Fruit fly (Drosophila melanogaster) whole organism, embryonic: ENCODE measurements around the gene CG5080.

Source experiments
- Atf6 ChIP-seq: fragments of 200-800 bp; sonication (Bioruptor generic); IDR thresholded peaks from 2 replicates; pipeline ENCODE4 v1.3.6; 2022; ENCODE audit warnings: missing biosample characterization, missing genetic modification characterization
- Blimp-1 ChIP-seq: fragments of 200-800 bp; sonication (Bioruptor generic); optimal IDR thresholded peaks from 3 replicates; lab custom pipeline; 2018; ENCODE audit warnings: missing biosample characterization, missing genetic modification characterization, mild to moderate bottlenecking, moderate library complexity, missing genetic modification reagents
- BtbVII ChIP-seq: fragments of 200-800 bp; sonication (Bioruptor generic); optimal IDR thresholded peaks from 3 replicates; lab custom pipeline; 2017; ENCODE audit warnings: missing biosample characterization, mild to moderate bottlenecking, missing genetic modification characterization
- C15 ChIP-seq: fragments of 200-800 bp; sonication (Bioruptor generic); IDR thresholded peaks from 3 replicates; pipeline ENCODE4 v1.3.6; 2022; ENCODE audit warnings: missing biosample characterization, missing genetic modification characterization
- CG10209 ChIP-seq: fragments of 200-800 bp; sonication (Bioruptor generic); optimal IDR thresholded peaks from 3 replicates; lab custom pipeline; 2017; ENCODE audit warnings: missing biosample characterization, mild to moderate bottlenecking, missing genetic modification characterization, missing genetic modification reagents
- CG10366 ChIP-seq: fragments of 200-800 bp; sonication (Bioruptor generic); IDR thresholded peaks from 2 replicates; pipeline ENCODE4 v1.3.6; 2022; ENCODE audit warnings: missing biosample characterization, missing genetic modification characterization
- CG10543 ChIP-seq: fragments of 200-800 bp; sonication (Bioruptor generic); optimal IDR thresholded peaks from 3 replicates; lab custom pipeline; 2017; ENCODE audit warnings: missing biosample characterization, mild to moderate bottlenecking, missing genetic modification characterization, moderate library complexity
- CG11504 ChIP-seq: fragments of 200-800 bp; sonication (Bioruptor generic); optimal IDR thresholded peaks from 3 replicates; lab custom pipeline; 2019; ENCODE audit warnings: missing biosample characterization, mild to moderate bottlenecking, missing genetic modification characterization, moderate library complexity
- CG11695 ChIP-seq: fragments of 200-800 bp; sonication (Bioruptor generic); IDR thresholded peaks from 3 replicates; pipeline ENCODE4 v1.3.6; 2022; ENCODE audit warnings: missing biosample characterization, missing genetic modification characterization
- CG12769 ChIP-seq: fragments of 200-800 bp; sonication (Bioruptor generic); optimal IDR thresholded peaks from 2 replicates; lab custom pipeline; 2019; ENCODE audit warnings: missing biosample characterization, mild to moderate bottlenecking, missing genetic modification characterization, moderate library complexity
- CG13775 ChIP-seq: fragments of 200-800 bp; sonication (Bioruptor generic); optimal IDR thresholded peaks from 3 replicates; lab custom pipeline; 2017; ENCODE audit warnings: missing biosample characterization, mild to moderate bottlenecking, missing genetic modification characterization
- CG17359 ChIP-seq: fragments of 200-800 bp; sonication (Bioruptor generic); optimal IDR thresholded peaks from 3 replicates; lab custom pipeline; 2018; ENCODE audit warnings: missing biosample characterization, mild to moderate bottlenecking, missing genetic modification characterization, moderate library complexity
- CG17568 ChIP-seq: fragments of 200-800 bp; sonication (Bioruptor generic); optimal IDR thresholded peaks from 2 replicates; lab custom pipeline; 2018; ENCODE audit warnings: missing biosample characterization, mild to moderate bottlenecking, missing genetic modification characterization, moderate library complexity
- CG18011 ChIP-seq: fragments of 200-800 bp; sonication (Bioruptor generic); optimal IDR thresholded peaks from 2 replicates; lab custom pipeline; 2017; ENCODE audit warnings: missing biosample characterization, missing genetic modification characterization, mild to moderate bottlenecking, moderate library complexity, missing genotype
- CG2129 ChIP-seq: fragments of 200-800 bp; sonication (Bioruptor generic); IDR thresholded peaks from 2 replicates; pipeline ENCODE4 v1.3.6; 2022; ENCODE audit warnings: missing biosample characterization, missing genetic modification characterization; ENCODE audit not compliant: partially characterized antibody
- CG2712 ChIP-seq: fragments of 200-800 bp; optimal IDR thresholded peaks from 3 replicates; lab custom pipeline; 2019; ENCODE audit warnings: missing biosample characterization, mild to moderate bottlenecking, missing genetic modification characterization, moderate library complexity
- CG4820 ChIP-seq: fragments of 200-800 bp; sonication (Bioruptor generic); optimal IDR thresholded peaks from 3 replicates; lab custom pipeline; 2016; ENCODE audit warnings: missing biosample characterization, missing genetic modification characterization
- CG5180 ChIP-seq: fragments of 200-800 bp; sonication (Bioruptor generic); optimal IDR thresholded peaks from 3 replicates; lab custom pipeline; 2017; ENCODE audit warnings: missing biosample characterization, missing genetic modification characterization, mild to moderate bottlenecking, moderate library complexity, missing genetic modification reagents
- CG8359 ChIP-seq: fragments of 200-800 bp; sonication (Bioruptor generic); optimal IDR thresholded peaks from 2 replicates; lab custom pipeline; 2017; ENCODE audit warnings: missing biosample characterization, mild to moderate bottlenecking, missing genetic modification characterization, borderline replicate concordance
- CG9876 ChIP-seq: fragments of 200-800 bp; sonication (Bioruptor generic); optimal IDR thresholded peaks from 2 replicates; lab custom pipeline; 2016; ENCODE audit warnings: missing biosample characterization, missing genetic modification characterization
- Camta ChIP-seq: fragments of 200-800 bp; sonication (Bioruptor generic); optimal IDR thresholded peaks from 2 replicates; lab custom pipeline; 2016; ENCODE audit warnings: missing biosample characterization, missing genetic modification characterization
- D19A ChIP-seq: fragments of 200-800 bp; optimal IDR thresholded peaks from 3 replicates; lab custom pipeline; 2019; ENCODE audit warnings: missing biosample characterization, mild to moderate bottlenecking, missing genetic modification characterization, moderate library complexity
- Dip2 ChIP-seq: fragments of 200-800 bp; sonication (Bioruptor generic); IDR thresholded peaks from 2 replicates; pipeline ENCODE4 v1.3.6; 2022; ENCODE audit warnings: missing biosample characterization, missing genetic modification characterization
- Doc3 ChIP-seq: fragments of 200-800 bp; sonication (Bioruptor generic); IDR thresholded peaks from 3 replicates; pipeline ENCODE4 v1.3.6; 2022; ENCODE audit warnings: missing biosample characterization, missing genetic modification characterization; ENCODE audit not compliant: partially characterized antibody
- Dp ChIP-seq: fragments of 200-800 bp; sonication (Bioruptor generic); optimal IDR thresholded peaks from 2 replicates; lab custom pipeline; 2018; ENCODE audit warnings: missing biosample characterization, mild to moderate bottlenecking, missing genetic modification characterization, moderate library complexity
- Drgx ChIP-seq: fragments of 200-800 bp; sonication (Bioruptor generic); IDR thresholded peaks from 2 replicates; pipeline ENCODE4 v1.3.6; 2022; ENCODE audit warnings: missing biosample characterization, missing genetic modification characterization
- H2.0 ChIP-seq: fragments of 200-800 bp; sonication (Bioruptor generic); IDR thresholded peaks from 2 replicates; pipeline ENCODE4 v1.3.6; 2022; ENCODE audit warnings: missing biosample characterization, missing genetic modification characterization
- Hr3 ChIP-seq: fragments of 200-800 bp; sonication (Bioruptor generic); optimal IDR thresholded peaks from 3 replicates; lab custom pipeline; 2016; ENCODE audit warnings: missing biosample characterization, missing genetic modification characterization
- PHDP ChIP-seq: fragments of 200-800 bp; sonication (Bioruptor generic); optimal IDR thresholded peaks from 3 replicates; lab custom pipeline; 2018; ENCODE audit warnings: missing biosample characterization, mild to moderate bottlenecking, missing genetic modification characterization, moderate library complexity
- Ravus ChIP-seq: fragments of 200-800 bp; sonication (Bioruptor generic); IDR thresholded peaks from 2 replicates; pipeline ENCODE4 v1.3.6; 2022; ENCODE audit warnings: missing biosample characterization, missing genetic modification characterization
- ara ChIP-seq: fragments of 200-800 bp; sonication (Bioruptor generic); IDR thresholded peaks from 2 replicates; pipeline ENCODE4 v1.3.6; 2022; ENCODE audit warnings: missing biosample characterization, missing genetic modification characterization
- bcd ChIP-seq: fragments of 200-800 bp; sonication (Bioruptor generic); optimal IDR thresholded peaks from 2 replicates; lab custom pipeline; 2017; ENCODE audit warnings: missing biosample characterization, mild to moderate bottlenecking, missing genetic modification characterization
- cg ChIP-seq: fragments of 200-800 bp; sonication (Bioruptor generic); optimal IDR thresholded peaks from 3 replicates; lab custom pipeline; 2019; ENCODE audit warnings: missing biosample characterization, mild to moderate bottlenecking, missing genetic modification characterization, moderate library complexity
- dm ChIP-seq: fragments of 200-800 bp; sonication (Bioruptor generic); optimal IDR thresholded peaks from 3 replicates; lab custom pipeline; 2016; ENCODE audit warnings: missing biosample characterization, missing genetic modification characterization
- gcm2 ChIP-seq: fragments of 200-800 bp; sonication (Bioruptor generic); optimal IDR thresholded peaks from 2 replicates; lab custom pipeline; 2016; ENCODE audit warnings: missing biosample characterization, missing genetic modification characterization
- hb ChIP-seq: fragments of 200-800 bp; sonication (Bioruptor generic); IDR thresholded peaks from 3 replicates; pipeline ENCODE4 v1.3.6; 2022; ENCODE audit warnings: missing biosample characterization, missing genetic modification characterization; ENCODE audit not compliant: partially characterized antibody
- lab ChIP-seq: fragments of 200-800 bp; sonication (Bioruptor generic); optimal IDR thresholded peaks from 3 replicates; lab custom pipeline; 2017; ENCODE audit warnings: missing biosample characterization, missing genetic modification characterization, mild to moderate bottlenecking, moderate library complexity, missing genetic modification reagents
- maf-S ChIP-seq: fragments of 200-800 bp; sonication (Bioruptor generic); optimal IDR thresholded peaks from 2 replicates; lab custom pipeline; 2016; ENCODE audit warnings: missing biosample characterization, missing genetic modification characterization
- mld ChIP-seq: fragments of 200-800 bp; sonication (Bioruptor generic); IDR thresholded peaks from 3 replicates; pipeline ENCODE4 v1.3.6; 2022; ENCODE audit warnings: missing biosample characterization, missing genetic modification characterization; ENCODE audit not compliant: partially characterized antibody
- nerfin-2 ChIP-seq: fragments of 200-800 bp; sonication (Bioruptor generic); IDR thresholded peaks from 2 replicates; pipeline ENCODE4 v1.3.6; 2022; ENCODE audit warnings: missing biosample characterization, missing genetic modification characterization; ENCODE audit not compliant: partially characterized antibody
- pnt ChIP-seq: fragments of 200-800 bp; sonication (Bioruptor generic); optimal IDR thresholded peaks from 3 replicates; lab custom pipeline; 2016; ENCODE audit warnings: missing biosample characterization, missing genetic modification characterization
- prd ChIP-seq, 3 experiments: fragments of >200 bp in 2 of 3; fragments of 200-800 bp in 1 of 3; sonication (Bioruptor generic) in 1 of 3; optimal IDR thresholded peaks in 2 of 3; IDR thresholded peaks in 1 of 3; 2 replicates in 2 of 3; 3 replicates in 1 of 3; pipeline versions ENCODE4 v1.3.6 to Lab custom; 2017 to 2022; ENCODE audit warnings: missing biosample characterization in 1 of 3, missing genetic modification characterization in 1 of 3
- ranshi ChIP-seq: fragments of 200-800 bp; sonication (Bioruptor generic); IDR thresholded peaks from 2 replicates; pipeline ENCODE4 v1.3.6; 2022; ENCODE audit warnings: missing biosample characterization, missing genetic modification characterization
- run ChIP-seq: fragments of 200-800 bp; sonication (Bioruptor generic); optimal IDR thresholded peaks from 3 replicates; lab custom pipeline; 2018; ENCODE audit warnings: missing biosample characterization, mild to moderate bottlenecking, missing genetic modification characterization
- shn ChIP-seq: fragments of 200-800 bp; sonication (Bioruptor generic); optimal IDR thresholded peaks from 3 replicates; lab custom pipeline; 2016; ENCODE audit warnings: missing biosample characterization, missing genetic modification characterization
- ssp ChIP-seq: fragments of 200-800 bp; sonication (Bioruptor generic); IDR thresholded peaks from 2 replicates; pipeline ENCODE4 v1.3.6; 2022; ENCODE audit warnings: missing biosample characterization, missing genetic modification characterization
- tio ChIP-seq: fragments of 200-800 bp; sonication (Bioruptor generic); optimal IDR thresholded peaks from 2 replicates; lab custom pipeline; 2017; ENCODE audit warnings: missing biosample characterization, missing genetic modification characterization, inconsistent platforms
- twi ChIP-seq: fragments of 200-800 bp; optimal IDR thresholded peaks from 2 replicates; lab custom pipeline; 2019; ENCODE audit warnings: missing biosample characterization, mild to moderate bottlenecking, missing genetic modification characterization, moderate library complexity
- usp ChIP-seq: fragments of >200 bp; optimal IDR thresholded peaks from 2 replicates; lab custom pipeline; 2017; ENCODE audit warnings: missing biosample characterization, missing genetic modification characterization

Gene CG5080

dm6 chr2L:1172704-1173107, 9.0 kb upstream of the CG5080 start, which contains the start of the genes Charon and CG4887 (continued):
- TF ChIP-seq CG18011 (GFP tag; lab: Kevin White, UChicago) (peak; percentile 77), dm (GFP tag; lab: Kevin White, UChicago) (peak; percentile 87), CG10543 (GFP tag; lab: Kevin White, UChicago) (peak; percentile 88), nerfin-2 (GFP tag; lab: Robert Waterston, UW) (peak; percentile 32; the same call in 1 of the 2 replicates), Blimp-1 (GFP tag; lab: Kevin White, UChicago) (no peak), CG17568 (GFP tag; lab: Kevin White, UChicago) (no peak), D19A (tag; lab: Kevin White, UChicago) (no peak), Drgx (peak; percentile 46; the same call in 1 of the 2 replicates), CG11695 (GFP tag; lab: Robert Waterston, UW) (peak; percentile 41; the same call in 1 of the 3 replicates), usp (GFP tag; lab: Kevin White, UChicago) (no peak), gcm2 (GFP tag; lab: Kevin White, UChicago) (peak; percentile 61), ranshi (GFP tag; lab: Robert Waterston, UW) (peak; percentile 80; the same call in 1 of the 2 replicates), tio (GFP tag; lab: Kevin White, UChicago) (no peak), maf-S (GFP tag; lab: Kevin White, UChicago) (peak; percentile 79), lab (no peak), pnt (GFP tag; lab: Kevin White, UChicago) (peak; percentile 80), Doc3 (GFP tag; lab: Robert Waterston, UW) (peak; percentile 65; the same call in 2 of the 3 replicates), H2.0 (GFP tag; lab: Robert Waterston, UW) (peak; percentile 56), CG17359 (tag; lab: Kevin White, UChicago) (no peak), BtbVII (GFP tag; lab: Kevin White, UChicago) (no peak), Hr3 (peak; percentile 83), C15 (GFP tag; lab: Robert Waterston, UW) (peak; percentile 58; the same call in 1 of the 3 replicates), hb (no peak), Dp (GFP tag; lab: Kevin White, UChicago) (peak; percentile 33), Atf6 (peak; percentile 75), twi (tag; lab: Kevin White, UChicago) (peak; percentile 70), ssp (GFP tag; lab: Robert Waterston, UW) (peak; percentile 71), CG8359 (GFP tag; lab: Kevin White, UChicago) (no peak), CG13775 (peak; percentile 88), PHDP (tag; lab: Kevin White, UChicago) (no peak), mld (GFP tag; lab: Robert Waterston, UW) (no peak), shn (peak; percentile 85), CG10366 (GFP tag; lab: Robert Waterston, UW) (peak; percentile 82), CG12769 (tag; lab: Kevin White, UChicago) (no peak), CG2712 (tag; lab: Kevin White, UChicago) (peak; percentile 83), cg (no peak), Dip2 (GFP tag; lab: Robert Waterston, UW) (no peak), Ravus (GFP tag; lab: Robert Waterston, UW) (no peak; the same call in 1 of the 2 replicates), prd (optimal IDR thresholded peaks at IDR 0.05; lab: Kevin White, UChicago) (no peak), prd (GFP tag; IDR thresholded peaks at IDR 0.05; lab: Robert Waterston, UW) (peak; percentile 89), Camta (GFP tag; lab: Kevin White, UChicago) (peak; percentile 81), run (tag; lab: Kevin White, UChicago) (no peak), CG10209 (peak; percentile 75), CG5180 (GFP tag; lab: Kevin White, UChicago) (no peak), CG11504 (no peak), ara (peak; percentile 75; the same call in 1 of the 2 replicates), CG4820 (GFP tag; lab: Kevin White, UChicago) (peak; percentile 77), CG2129 (GFP tag; lab: Robert Waterston, UW) (peak; percentile 41; the same call in 1 of the 2 replicates), bcd (GFP tag; lab: Kevin White, UChicago) (peak; percentile 73), CG9876 (GFP tag; lab: Kevin White, UChicago) (peak; percentile 71)
